Worm (Caenorhabditis elegans) whole organism, mixed stage, embryonic: Measurements from ENCODE around the gene R05D3.9.

ENCODE experiments used
- M03D4.4 ChIP-seq: sonication (generic microtip); optimal IDR thresholded peaks from 2 replicates; lab custom pipeline; 2017; ENCODE audit warnings: mild to moderate bottlenecking, missing genetic modification characterization, missing compliant biosample characterization
- bed-3 ChIP-seq: fragments of 200-800 bp; sonication (Bioruptor generic); optimal IDR thresholded peaks from 3 replicates; lab custom pipeline; 2018; ENCODE audit warnings: mild to moderate bottlenecking, missing genetic modification characterization, moderate library complexity, missing compliant biosample characterization
- blmp-1 ChIP-seq: fragments of 150-350 bp; optimal IDR thresholded peaks from 2 replicates; lab custom pipeline; 2014; ENCODE audit warnings: missing biosample characterization, missing genetic modification characterization
- ceh-39 ChIP-seq: fragments of 150-350 bp; optimal IDR thresholded peaks from 2 replicates; lab custom pipeline; 2014; ENCODE audit warnings: missing biosample characterization, missing genetic modification characterization
- ceh-43 ChIP-seq: fragments of 200-800 bp; sonication (Bioruptor generic); optimal IDR thresholded peaks from 2 replicates; lab custom pipeline; 2018; ENCODE audit warnings: mild to moderate bottlenecking, missing genetic modification characterization, moderate library complexity, missing compliant biosample characterization
- ceh-83 ChIP-seq: fragments of 200-800 bp; sonication (Bioruptor generic); optimal IDR thresholded peaks from 2 replicates; lab custom pipeline; 2018; ENCODE audit warnings: mild to moderate bottlenecking, missing genetic modification characterization, missing compliant biosample characterization
- ces-1 ChIP-seq: fragments of 150-350 bp; optimal IDR thresholded peaks from 2 replicates; lab custom pipeline; 2014; ENCODE audit warnings: missing biosample characterization, missing genetic modification reagents, missing genetic modification characterization
- cnd-1 ChIP-seq: fragments of 200-800 bp; sonication (Bioruptor generic); optimal IDR thresholded peaks from 2 replicates; lab custom pipeline; 2018; ENCODE audit warnings: mild to moderate bottlenecking, missing genetic modification characterization, missing compliant biosample characterization
- drap-1 ChIP-seq: fragments of 200-800 bp; sonication (Bioruptor generic); optimal IDR thresholded peaks from 3 replicates; lab custom pipeline; 2018; ENCODE audit warnings: mild to moderate bottlenecking, missing genetic modification characterization, missing compliant biosample characterization
- elt-1 ChIP-seq: sonication (generic microtip); optimal IDR thresholded peaks from 2 replicates; lab custom pipeline; 2017; ENCODE audit warnings: missing genetic modification characterization, mild to moderate bottlenecking, missing compliant biosample characterization, antibody characterized with exemption, moderate library complexity, borderline replicate concordance; ENCODE audit not compliant: insufficient read depth
- flh-1 ChIP-seq: fragments of 200-800 bp; sonication (Bioruptor generic); optimal IDR thresholded peaks from 2 replicates; lab custom pipeline; 2018; ENCODE audit warnings: mild to moderate bottlenecking, missing genetic modification characterization, moderate library complexity, missing compliant biosample characterization
- ham-2 ChIP-seq: fragments of 200-800 bp; sonication (Bioruptor generic); optimal IDR thresholded peaks from 2 replicates; lab custom pipeline; 2018; ENCODE audit warnings: mild to moderate bottlenecking, missing genetic modification characterization, missing compliant biosample characterization
- hlh-1 ChIP-seq: fragments of 150-350 bp; optimal IDR thresholded peaks from 2 replicates; lab custom pipeline; 2014; ENCODE audit warnings: missing biosample characterization, missing genetic modification reagents, missing genetic modification characterization
- lin-13 ChIP-seq: fragments of 150-350 bp; optimal IDR thresholded peaks from 2 replicates; lab custom pipeline; 2014; ENCODE audit warnings: missing biosample characterization, missing genetic modification characterization
- lin-32 ChIP-seq: fragments of 200-800 bp; sonication (Bioruptor generic); optimal IDR thresholded peaks from 2 replicates; lab custom pipeline; 2018; ENCODE audit warnings: mild to moderate bottlenecking, missing genetic modification characterization, missing compliant biosample characterization
- lsy-2 ChIP-seq: fragments of 150-350 bp; optimal IDR thresholded peaks from 2 replicates; lab custom pipeline; 2014; ENCODE audit warnings: missing biosample characterization, missing genetic modification characterization
- mab-5 ChIP-seq: fragments of 150-350 bp; optimal IDR thresholded peaks from 2 replicates; lab custom pipeline; 2014; ENCODE audit warnings: missing biosample characterization, missing genetic modification characterization
- mep-1 ChIP-seq: fragments of 150-350 bp; optimal IDR thresholded peaks from 2 replicates; lab custom pipeline; 2017; ENCODE audit warnings: missing biosample characterization, missing genetic modification reagents, missing genetic modification characterization, inconsistent platforms
- mls-2 ChIP-seq: sonication (generic microtip); optimal IDR thresholded peaks from 2 replicates; lab custom pipeline; 2016; ENCODE audit warnings: mild to moderate bottlenecking, missing genetic modification characterization, moderate library complexity, missing compliant biosample characterization
- nhr-12 ChIP-seq: fragments of 150-350 bp; optimal IDR thresholded peaks from 2 replicates; lab custom pipeline; 2014; ENCODE audit warnings: missing biosample characterization, missing genetic modification characterization
- nhr-2 ChIP-seq: fragments of 150-350 bp; optimal IDR thresholded peaks from 2 replicates; lab custom pipeline; 2014; ENCODE audit warnings: missing biosample characterization, missing genetic modification characterization
- nhr-237 ChIP-seq: fragments of 150-350 bp; optimal IDR thresholded peaks from 2 replicates; lab custom pipeline; 2014; ENCODE audit warnings: missing biosample characterization, missing genetic modification characterization
- nhr-76 ChIP-seq: sonication (generic microtip); optimal IDR thresholded peaks from 2 replicates; lab custom pipeline; 2017; ENCODE audit warnings: missing biosample characterization, missing genetic modification characterization
- pha-4 ChIP-seq: fragments of 150-350 bp; optimal IDR thresholded peaks from 2 replicates; lab custom pipeline; 2018; ENCODE audit warnings: missing biosample characterization, missing genetic modification reagents, missing genetic modification characterization
- sem-2 ChIP-seq: fragments of 200-800 bp; sonication (Bioruptor generic); optimal IDR thresholded peaks from 2 replicates; lab custom pipeline; 2018; ENCODE audit warnings: mild to moderate bottlenecking, missing genetic modification characterization, missing compliant biosample characterization
- snpc-4 ChIP-seq: fragments of 150-350 bp; optimal IDR thresholded peaks from 2 replicates; lab custom pipeline; 2014; ENCODE audit warnings: missing biosample characterization, missing genetic modification characterization
- unc-120 ChIP-seq: sonication (generic microtip); optimal IDR thresholded peaks from 2 replicates; lab custom pipeline; 2017; ENCODE audit warnings: missing genetic modification characterization, missing compliant biosample characterization; ENCODE audit not compliant: poor library complexity, severe bottlenecking
- unc-39 ChIP-seq: fragments of 150-350 bp; optimal IDR thresholded peaks from 2 replicates; lab custom pipeline; 2014; ENCODE audit warnings: missing biosample characterization, missing genetic modification characterization
- unc-62 ChIP-seq: fragments of 150-350 bp; optimal IDR thresholded peaks from 2 replicates; lab custom pipeline; 2014; ENCODE audit warnings: missing biosample characterization, missing genetic modification reagents, missing genetic modification characterization
- ztf-11 ChIP-seq: fragments of 150-350 bp; optimal IDR thresholded peaks from 2 replicates; lab custom pipeline; 2014; ENCODE audit warnings: missing biosample characterization, missing genetic modification characterization

R05D3.9 gene

DNA sequence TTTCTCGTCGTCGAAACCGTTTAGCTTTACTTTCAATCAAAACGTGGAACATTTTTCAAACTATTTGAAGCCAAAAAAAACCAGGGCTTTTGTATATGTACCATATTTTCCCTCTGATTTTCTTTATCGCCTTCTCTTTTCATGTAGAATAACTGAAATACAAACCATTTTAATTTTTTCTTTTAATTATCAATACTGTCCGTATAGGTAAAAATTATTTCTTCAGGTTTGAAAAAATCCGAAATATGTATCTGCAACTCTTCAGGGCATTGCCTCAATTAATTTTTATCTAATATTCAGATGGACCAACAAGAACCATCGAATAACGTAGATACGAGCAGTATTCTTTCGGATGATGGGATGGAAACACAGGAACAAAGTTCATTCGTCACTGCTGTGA, 6.5 kb upstream of the R05D3.9 start, which contains the start of gene met-2:
Gene met-2, plus strand, starts transcription at position 301 of the 400 bp plus-strand sequence.
- TF ChIP-seq cnd-1 (tag; lab: Kevin White, UChicago) = no peak
- TF ChIP-seq ceh-83 (GFP tag; lab: Kevin White, UChicago) = no peak
- no peak for TF ChIP-seq ceh-43 (GFP tag; lab: Kevin White, UChicago)
- TF ChIP-seq mep-1 (tag; lab: Kevin White, UChicago) = no peak
- TF ChIP-seq flh-1 (GFP tag; lab: Kevin White, UChicago) = no peak
- TF ChIP-seq elt-1 = no peak
- TF ChIP-seq unc-62 (GFP tag; lab: Kevin White, UChicago) = no peak
- no peak for TF ChIP-seq nhr-12 (tag; lab: Kevin White, UChicago)
- no peak for TF ChIP-seq nhr-237 (tag; lab: Kevin White, UChicago)
- no peak for TF ChIP-seq M03D4.4 (tag; lab: Kevin White, UChicago)
- TF ChIP-seq ham-2 = no peak
- TF ChIP-seq hlh-1 (tag; lab: Kevin White, UChicago) = no peak
- TF ChIP-seq ceh-39 (tag; lab: Kevin White, UChicago) = no peak
- no peak for TF ChIP-seq mls-2 (tag; lab: Kevin White, UChicago)
- TF ChIP-seq mab-5 (tag; lab: Kevin White, UChicago) = no peak
- TF ChIP-seq nhr-76 (tag; lab: Kevin White, UChicago) = no peak
- TF ChIP-seq sem-2 (GFP tag; lab: Kevin White, UChicago) = no peak
- TF ChIP-seq, all 35 proteins: peak for 0

DNA sequence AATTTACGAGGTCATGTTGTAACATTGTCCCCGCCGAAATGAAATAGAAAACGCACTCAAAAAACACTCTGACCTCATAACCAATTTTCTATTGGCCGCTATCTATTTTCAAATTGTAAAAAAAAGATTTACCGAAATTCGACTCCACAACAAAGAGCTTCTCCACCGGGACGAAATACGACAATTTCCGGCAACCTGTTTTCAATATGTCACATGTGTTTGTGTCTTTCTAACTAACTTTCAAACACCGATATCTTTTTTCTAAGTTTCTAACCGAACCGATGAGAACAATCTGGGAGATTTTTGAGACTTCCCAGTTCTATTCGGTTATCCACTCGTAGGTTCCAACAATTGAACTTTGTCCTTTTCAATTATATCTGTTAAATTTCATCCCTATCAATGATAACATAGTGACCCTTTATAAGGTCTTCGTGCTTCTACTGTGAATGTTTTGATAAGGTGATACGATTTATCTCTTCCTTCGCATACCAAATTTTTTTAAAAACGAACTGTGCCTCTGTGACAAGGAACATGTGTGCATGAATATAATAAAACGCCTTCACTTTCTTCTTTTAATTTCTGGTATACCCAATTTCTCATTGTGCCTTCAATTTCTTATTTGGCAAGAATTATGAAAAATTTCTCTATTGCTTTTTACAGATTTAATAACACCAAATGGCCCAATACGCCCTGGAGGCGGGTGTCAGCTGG, 3.2 kb upstream of the R05D3.9 start, which contains the start of gene lmbr-1:
Gene lmbr-1, plus strand, starts transcription at position 661 of the 711 bp plus-strand sequence.
- TF ChIP-seq lin-13 (tag; lab: Kevin White, UChicago) (no peak), ces-1 (GFP tag; lab: Kevin White, UChicago) (no peak), blmp-1 (tag; lab: Kevin White, UChicago) (no peak), pha-4 (tag; lab: Kevin White, UChicago) (no peak)

DNA sequence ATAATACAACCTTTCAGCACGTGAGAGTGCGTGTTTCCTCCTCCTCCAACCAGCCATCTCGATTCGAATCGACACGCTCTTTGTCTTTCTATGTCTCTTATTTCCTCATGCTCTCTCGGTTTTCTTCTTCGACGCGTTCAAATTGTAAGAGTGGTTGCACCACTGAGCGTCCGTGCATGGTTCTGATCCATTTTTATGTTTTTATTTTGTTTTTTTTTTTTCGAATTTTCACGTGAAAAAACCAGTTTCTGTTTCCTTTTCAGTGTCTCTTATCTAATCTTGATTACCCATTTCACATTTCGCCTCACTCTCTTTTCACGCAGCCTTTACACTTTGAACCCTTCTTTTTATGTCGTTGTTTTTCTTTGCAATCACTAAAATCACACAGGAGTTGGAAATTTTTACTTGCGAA, 2.3 kb upstream of the R05D3.9 start:
- TF ChIP-seq nhr-12 (tag; lab: Kevin White, UChicago) = no peak
- TF ChIP-seq ces-1 (GFP tag; lab: Kevin White, UChicago) = no peak
- no peak for TF ChIP-seq bed-3 (GFP tag; lab: Kevin White, UChicago)
- no peak for TF ChIP-seq mab-5 (tag; lab: Kevin White, UChicago)
- TF ChIP-seq snpc-4 (tag; lab: Kevin White, UChicago) = no peak
- no peak for TF ChIP-seq lsy-2 (tag; lab: Kevin White, UChicago)
- no peak for TF ChIP-seq sem-2 (GFP tag; lab: Kevin White, UChicago)
- TF ChIP-seq mls-2 (tag; lab: Kevin White, UChicago) = no peak
- no peak for TF ChIP-seq blmp-1 (tag; lab: Kevin White, UChicago)
- no peak for TF ChIP-seq unc-120 (tag; lab: Kevin White, UChicago)
- no peak for TF ChIP-seq ztf-11 (tag; lab: Kevin White, UChicago)
- no peak for TF ChIP-seq ceh-39 (tag; lab: Kevin White, UChicago)
- TF ChIP-seq mep-1 (tag; lab: Kevin White, UChicago) = no peak
- TF ChIP-seq unc-39 (tag; lab: Kevin White, UChicago) = no peak
- TF ChIP-seq nhr-2 = no peak
- no peak for TF ChIP-seq M03D4.4 (tag; lab: Kevin White, UChicago)
- no peak for TF ChIP-seq nhr-237 (tag; lab: Kevin White, UChicago)
- TF ChIP-seq unc-62 (GFP tag; lab: Kevin White, UChicago) = no peak

DNA sequence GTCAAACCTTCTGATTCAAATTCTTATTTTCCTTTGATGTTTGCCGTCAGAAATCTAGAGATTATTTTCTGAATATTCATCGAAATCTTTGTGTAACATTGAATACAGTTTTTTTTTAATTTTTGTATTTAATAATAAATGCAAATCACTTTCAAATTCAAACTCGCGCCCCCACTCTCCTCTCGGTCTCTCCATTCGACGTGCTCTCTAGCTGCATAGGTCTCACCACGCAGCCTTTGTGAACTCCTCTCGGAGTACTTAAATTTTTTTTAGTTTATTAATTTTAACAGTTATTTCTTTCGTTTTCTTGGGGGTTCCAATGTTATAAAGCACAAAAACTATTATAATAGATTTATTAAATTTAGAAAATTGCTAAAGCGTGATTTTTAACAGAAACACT, 1.7 kb upstream of the R05D3.9 start:
- TF ChIP-seq lin-32 (GFP tag; lab: Kevin White, UChicago) = no peak
- no peak for TF ChIP-seq drap-1
- no peak for TF ChIP-seq nhr-76 (tag; lab: Kevin White, UChicago)
- no peak for TF ChIP-seq mab-5 (tag; lab: Kevin White, UChicago)
- TF ChIP-seq nhr-237 (tag; lab: Kevin White, UChicago) = no peak
- no peak for TF ChIP-seq pha-4 (tag; lab: Kevin White, UChicago)
- no peak for TF ChIP-seq snpc-4 (tag; lab: Kevin White, UChicago)
